Fruit fly (Drosophila melanogaster) whole organism, adult: Measurements from ENCODE around the gene Aps.

ENCODE experiments used
- CG12768 ChIP-seq: fragments of 200-800 bp; sonication (Bioruptor generic); optimal IDR thresholded peaks from 2 replicates; lab custom pipeline; 2017; ENCODE audit warnings: missing biosample characterization, missing genetic modification characterization, mild to moderate bottlenecking, moderate library complexity, missing genetic modification reagents
- CG33017 ChIP-seq: fragments of 200-800 bp; sonication (Bioruptor generic); optimal IDR thresholded peaks from 2 replicates; lab custom pipeline; 2018; ENCODE audit warnings: missing biosample characterization, mild to moderate bottlenecking, missing genetic modification characterization, moderate library complexity
- CG5204 ChIP-seq: fragments of 200-800 bp; sonication (Bioruptor generic); optimal IDR thresholded peaks from 2 replicates; lab custom pipeline; 2016; ENCODE audit warnings: missing biosample characterization, missing genetic modification characterization
- CG7045 ChIP-seq: fragments of 200-800 bp; sonication (Bioruptor generic); optimal IDR thresholded peaks from 2 replicates; lab custom pipeline; 2017; ENCODE audit warnings: missing biosample characterization, mild to moderate bottlenecking, missing genetic modification characterization
- CG7101 ChIP-seq: fragments of 200-800 bp; sonication (Bioruptor generic); optimal IDR thresholded peaks from 2 replicates; lab custom pipeline; 2018; ENCODE audit warnings: missing biosample characterization, mild to moderate bottlenecking, missing genetic modification characterization, moderate library complexity
- Clk ChIP-seq: fragments of 200-800 bp; sonication (Bioruptor generic); optimal IDR thresholded peaks from 2 replicates; lab custom pipeline; 2017; ENCODE audit warnings: missing biosample characterization, missing genetic modification characterization
- Crg-1 ChIP-seq: fragments of 200-800 bp; sonication (Bioruptor generic); optimal IDR thresholded peaks from 2 replicates; lab custom pipeline; 2016; ENCODE audit warnings: missing biosample characterization, missing genetic modification characterization
- Mnt ChIP-seq: fragments of 200-800 bp; sonication (Bioruptor generic); optimal IDR thresholded peaks from 2 replicates; lab custom pipeline; 2016; ENCODE audit warnings: missing biosample characterization, mild to moderate bottlenecking, missing genetic modification characterization
- cnc ChIP-seq, 2 experiments: fragments of >200 bp; optimal IDR thresholded peaks; 2 replicates each; lab custom pipeline; 2017
- kay ChIP-seq: fragments of 200-800 bp; sonication (Bioruptor generic); peaks from one replicate; lab custom pipeline; 2016; ENCODE audit warnings: missing biosample characterization, missing genetic modification characterization, borderline replicate concordance
- ovo ChIP-seq: fragments of 200-800 bp; sonication (Bioruptor generic); optimal IDR thresholded peaks from 2 replicates; lab custom pipeline; 2016; ENCODE audit warnings: missing biosample characterization, missing genetic modification characterization
- pad ChIP-seq: fragments of 200-800 bp; sonication (Bioruptor generic); optimal IDR thresholded peaks from 3 replicates; lab custom pipeline; 2017; ENCODE audit warnings: missing biosample characterization, missing genetic modification characterization, mild to moderate bottlenecking, moderate library complexity, missing genetic modification reagents

- peak; percentile 82 for TF ChIP-seq pad (GFP tag; lab: Kevin White, UChicago)
- no peak for TF ChIP-seq CG7045 (GFP tag; lab: Kevin White, UChicago)
- peak; percentile 69 for TF ChIP-seq kay (GFP tag; lab: Kevin White, UChicago)
- TF ChIP-seq CG5204 (GFP tag; lab: Kevin White, UChicago) = no peak
- no peak for TF ChIP-seq ovo (GFP tag; lab: Kevin White, UChicago)
- TF ChIP-seq Clk = no peak
- TF ChIP-seq cnc (optimal IDR thresholded peaks at IDR 0.05; lab: Kevin White, UChicago) = no peak
- TF ChIP-seq CG7101 = peak; percentile 39
- peak; percentile 55 for TF ChIP-seq CG33017 (tag; lab: Kevin White, UChicago)
- TF ChIP-seq CG12768 (GFP tag; lab: Kevin White, UChicago) = peak; percentile 64
- peak; percentile 51 for TF ChIP-seq Mnt
- TF ChIP-seq Crg-1 = no peak
Observed at dm6 chr3L:10857515-10858023, 41.4 kb downstream of the Aps start.
